Worm (Caenorhabditis elegans) whole organism, L1 larva: ENCODE measurements around the gene snu-66.

Experiments
- jun-1 ChIP-seq: fragments of 150-350 bp; optimal IDR thresholded peaks from 2 replicates; lab custom pipeline; 2014; ENCODE audit warnings: missing biosample characterization, missing genetic modification reagents, missing genetic modification characterization
- mdl-1 ChIP-seq, 2 experiments: fragments of 150-350 bp; optimal IDR thresholded peaks; 2 replicates each; lab custom pipeline; 2014 to 2017; ENCODE audit warnings: missing biosample characterization in 2 of 2, missing genetic modification characterization in 2 of 2, inconsistent platforms in 1 of 2
- sox-4 ChIP-seq: sonication (generic microtip); optimal IDR thresholded peaks from 2 replicates; lab custom pipeline; 2016; ENCODE audit warnings: missing genetic modification characterization, missing compliant biosample characterization

DNA sequence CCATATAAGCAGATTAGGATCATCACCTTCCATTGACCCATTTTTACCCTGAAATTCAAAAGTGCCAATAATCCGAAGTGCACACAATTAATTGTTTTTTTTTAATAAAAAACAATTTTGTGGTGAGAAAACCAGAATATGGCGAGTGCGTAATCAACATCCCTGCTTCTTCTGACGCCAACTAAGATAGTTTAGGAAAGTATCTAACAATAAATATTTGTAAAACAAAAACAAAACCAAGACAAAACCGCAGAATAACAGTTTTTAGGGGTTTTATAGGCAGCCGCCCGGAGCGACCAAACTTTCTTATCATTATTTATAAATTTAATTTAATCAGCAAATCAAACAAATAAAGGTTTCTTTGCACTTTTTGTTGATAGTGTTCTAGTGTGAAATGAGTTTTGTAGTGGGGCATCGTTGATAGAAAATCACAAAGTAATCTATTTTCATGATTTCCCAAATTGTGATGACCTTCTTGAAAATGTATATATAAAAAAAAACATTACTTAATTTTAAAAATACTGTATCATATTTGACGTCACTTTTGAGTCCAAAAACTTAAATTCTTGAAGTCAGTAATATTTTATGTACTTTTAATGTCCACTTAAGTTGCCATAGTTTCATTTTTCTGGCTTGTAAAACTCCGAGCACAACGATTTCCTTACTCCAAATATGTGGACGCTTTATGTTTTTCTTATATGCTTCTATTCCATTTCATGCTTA lies 34.4 kb upstream of the snu-66 start, which contains the start of the genes folt-3 and clec-214:
- TF ChIP-seq mdl-1 (tag; optimal IDR thresholded peaks at IDR 0.05; lab: Kevin White, UChicago) (no peak), jun-1 (no peak), sox-4 (tag; lab: Kevin White, UChicago) (no peak)
